Worm (Caenorhabditis elegans) whole organism, L1 larva: Measurements from ENCODE around the gene fmo-4.

ENCODE experiments used
- ceh-82 ChIP-seq, 3 experiments: fragments of 150-350 bp in 1 of 3; sonication (generic microtip) in 2 of 3; optimal IDR thresholded peaks; 2 replicates each; lab custom pipeline; 2014 to 2017; ENCODE audit warnings: missing biosample characterization in 3 of 3, missing genetic modification characterization in 3 of 3
- elt-3 ChIP-seq, 6 experiments: fragments of 150-350 bp in 1 of 6; sonication (generic microtip); optimal IDR thresholded peaks; 2 replicates each; lab custom pipeline; 2017 to 2018; ENCODE audit warnings: missing biosample characterization in 6 of 6, missing genetic modification characterization in 6 of 6, inconsistent platforms in 1 of 6
- lsy-2 ChIP-seq, 2 experiments: fragments of 150-350 bp; optimal IDR thresholded peaks; 2 replicates each; lab custom pipeline; 2014; ENCODE audit warnings: missing biosample characterization in 2 of 2, missing genetic modification characterization in 2 of 2

- TF ChIP-seq ceh-82 (tag; optimal IDR thresholded peaks at IDR 0.05; lab: Kevin White, UChicago) (peak; percentile 20 to 59 (median 50)), lsy-2 (tag; optimal IDR thresholded peaks at IDR 0.05; lab: Kevin White, UChicago) (peak; percentile 52 to 83), elt-3 (tag; optimal IDR thresholded peaks at IDR 0.05; lab: Kevin White, UChicago) (no peak)
These were observed 48.8 kb upstream of the fmo-4 start for ce11 chrV:13655202-13655764.
